Worm (Caenorhabditis elegans) whole organism, L4 larva: ENCODE results near the gene viro-2.

ENCODE experiments used
- F44E2.7 ChIP-seq: fragments of 200-800 bp; sonication (Bioruptor generic); IDR thresholded peaks from 2 replicates; pipeline ENCODE4 v2.1.2; 2022; ENCODE audit warnings: missing genetic modification characterization, missing compliant biosample characterization
- F49E8.2 ChIP-seq: sonication (generic microtip); optimal IDR thresholded peaks from 2 replicates; lab custom pipeline; 2016; ENCODE audit warnings: missing compliant biosample characterization, mild to moderate bottlenecking, missing genetic modification characterization, borderline replicate concordance
- T20F7.1 ChIP-seq: fragments of 200-800 bp; sonication (Bioruptor generic); optimal IDR thresholded peaks from 2 replicates; lab custom pipeline; 2018; ENCODE audit warnings: mild to moderate bottlenecking, missing genetic modification characterization, missing compliant biosample characterization
- Y48G9A.11 ChIP-seq: fragments of 200-800 bp; sonication (Bioruptor generic); IDR thresholded peaks from 2 replicates; pipeline ENCODE4 v1.3.6; 2022; ENCODE audit warnings: missing genetic modification reagents, missing genetic modification characterization, missing compliant biosample characterization
- Y5F2A.4 ChIP-seq: fragments of 200-800 bp; sonication (Bioruptor generic); optimal IDR thresholded peaks from 2 replicates; lab custom pipeline; 2018; ENCODE audit warnings: mild to moderate bottlenecking, missing genetic modification characterization, missing compliant biosample characterization
- arid-1 ChIP-seq: fragments of 200-800 bp; sonication (Bioruptor generic); conservative IDR thresholded peaks from 2 replicates; pipeline ENCODE4 v1.3.6; 2022; ENCODE audit warnings: missing genetic modification reagents, missing genetic modification characterization, missing compliant biosample characterization
- ceh-82 ChIP-seq: sonication (generic microtip); optimal IDR thresholded peaks from 2 replicates; lab custom pipeline; 2017; ENCODE audit warnings: missing biosample characterization, missing genetic modification characterization
- ces-1 ChIP-seq: fragments of 150-350 bp; sonication (generic microtip); optimal IDR thresholded peaks from 4 replicates; lab custom pipeline; 2014; ENCODE audit warnings: missing biosample characterization, missing genetic modification reagents, missing genetic modification characterization
- cey-2 ChIP-seq: sonication (generic microtip); optimal IDR thresholded peaks from 3 replicates; lab custom pipeline; 2017; ENCODE audit warnings: missing genetic modification characterization, mild to moderate bottlenecking, missing compliant biosample characterization, antibody characterized with exemption, borderline replicate concordance; ENCODE audit not compliant: insufficient read depth
- daf-12 ChIP-seq: fragments of 150-350 bp; optimal IDR thresholded peaks from 2 replicates; lab custom pipeline; 2014; ENCODE audit warnings: missing biosample characterization, missing genetic modification reagents, missing genetic modification characterization
- daf-16 ChIP-seq, 3 experiments: sonication (generic microtip); optimal IDR thresholded peaks; 2 replicates each; lab custom pipeline; 2016 to 2017; ENCODE audit warnings: missing genetic modification characterization in 3 of 3, missing genetic modification reagents in 3 of 3, mild to moderate bottlenecking in 2 of 3, missing compliant biosample characterization in 2 of 3, missing biosample characterization in 1 of 3, moderate library complexity in 1 of 3
- dmd-6 ChIP-seq: fragments of 200-800 bp; sonication (Bioruptor generic); IDR thresholded peaks from 2 replicates; pipeline ENCODE4 v1.3.6; 2022; ENCODE audit warnings: missing genetic modification reagents, missing genetic modification characterization, missing compliant biosample characterization
- dmd-8 ChIP-seq: fragments of 200-800 bp; sonication (Bioruptor generic); IDR thresholded peaks from 2 replicates; pipeline ENCODE4 v1.3.6; 2022; ENCODE audit warnings: missing genetic modification characterization, missing compliant biosample characterization
- dpl-1 ChIP-seq: fragments of 150-350 bp; optimal IDR thresholded peaks from 2 replicates; lab custom pipeline; 2014; ENCODE audit warnings: missing biosample characterization, missing genetic modification reagents, missing genetic modification characterization
- egl-27 ChIP-seq: sonication (generic microtip); optimal IDR thresholded peaks from 3 replicates; lab custom pipeline; 2017; ENCODE audit warnings: missing biosample characterization, missing genetic modification reagents, missing genetic modification characterization
- gei-8 ChIP-seq: fragments of 200-800 bp; sonication (Bioruptor generic); optimal IDR thresholded peaks from 2 replicates; lab custom pipeline; 2018; ENCODE audit warnings: mild to moderate bottlenecking, missing genetic modification characterization, missing compliant biosample characterization
- hif-1 ChIP-seq, 2 experiments: sonication (generic microtip); optimal IDR thresholded peaks; 2 replicates each; lab custom pipeline; 2016 to 2017; ENCODE audit warnings: missing compliant biosample characterization in 2 of 2, missing genetic modification characterization in 2 of 2, missing genetic modification reagents in 2 of 2, missing genotype in 2 of 2, mild to moderate bottlenecking in 1 of 2
- hlh-11 ChIP-seq: fragments of 200-800 bp; sonication (Bioruptor generic); optimal IDR thresholded peaks from 2 replicates; lab custom pipeline; 2018; ENCODE audit warnings: mild to moderate bottlenecking, missing genetic modification characterization, missing compliant biosample characterization
- hlh-30 ChIP-seq: sonication (generic microtip); optimal IDR thresholded peaks from 2 replicates; lab custom pipeline; 2017; ENCODE audit warnings: antibody characterized with exemption, mild to moderate bottlenecking, missing genetic modification characterization, missing compliant biosample characterization; ENCODE audit not compliant: insufficient read depth
- lin-1 ChIP-seq: fragments of 200-800 bp; sonication (Bioruptor generic); IDR thresholded peaks from 2 replicates; pipeline ENCODE4 v1.3.6; 2022; ENCODE audit warnings: missing genetic modification reagents, missing genetic modification characterization, missing compliant biosample characterization
- lin-13 ChIP-seq: fragments of 150-350 bp; optimal IDR thresholded peaks from 2 replicates; lab custom pipeline; 2014; ENCODE audit warnings: missing biosample characterization, missing genetic modification reagents, missing genetic modification characterization
- lir-3 ChIP-seq: sonication (generic microtip); optimal IDR thresholded peaks from 2 replicates; lab custom pipeline; 2016; ENCODE audit warnings: mild to moderate bottlenecking, missing genetic modification characterization, missing compliant biosample characterization
- madf-5 ChIP-seq, 2 experiments: fragments of 200-800 bp; sonication (Bioruptor generic); IDR thresholded peaks; 2 replicates each; pipeline ENCODE4 v1.3.6; 2022; ENCODE audit warnings: missing compliant biosample characterization in 2 of 2, missing genetic modification characterization in 2 of 2
- madf-9 ChIP-seq: fragments of 200-800 bp; sonication (Bioruptor generic); conservative IDR thresholded peaks from 2 replicates; pipeline ENCODE4 v1.3.6; 2022; ENCODE audit warnings: missing genetic modification reagents, missing genetic modification characterization, missing compliant biosample characterization
- nhr-102 ChIP-seq: sonication (generic microtip); optimal IDR thresholded peaks from 2 replicates; lab custom pipeline; 2016; ENCODE audit warnings: mild to moderate bottlenecking, missing genetic modification characterization, moderate library complexity, missing compliant biosample characterization
- nhr-111 ChIP-seq: fragments of 200-800 bp; sonication (Bioruptor generic); optimal IDR thresholded peaks from 2 replicates; lab custom pipeline; 2018; ENCODE audit warnings: mild to moderate bottlenecking, missing genetic modification characterization, missing compliant biosample characterization
- nhr-25 ChIP-seq: sonication (generic microtip); optimal IDR thresholded peaks from 2 replicates; lab custom pipeline; 2017; ENCODE audit warnings: missing genetic modification characterization, mild to moderate bottlenecking, missing compliant biosample characterization, antibody characterized with exemption, moderate library complexity, borderline replicate concordance; ENCODE audit not compliant: insufficient read depth
- nhr-28 ChIP-seq: fragments of 150-350 bp; optimal IDR thresholded peaks from 2 replicates; lab custom pipeline; 2014; ENCODE audit warnings: missing biosample characterization, missing genetic modification characterization
- nhr-76 ChIP-seq: fragments of 150-350 bp; optimal IDR thresholded peaks from 2 replicates; lab custom pipeline; 2014; ENCODE audit warnings: missing biosample characterization, missing genetic modification characterization
- nhr-77 ChIP-seq: fragments of 150-350 bp; optimal IDR thresholded peaks from 2 replicates; lab custom pipeline; 2014; ENCODE audit warnings: missing biosample characterization, missing genetic modification characterization
- pha-4 ChIP-seq, 2 experiments: fragments of 150-350 bp in 1 of 2; fragments of 200-800 bp in 1 of 2; sonication (Bioruptor generic) in 1 of 2; IDR thresholded peaks in 1 of 2; optimal IDR thresholded peaks in 1 of 2; 2 replicates each; pipeline versions ENCODE4 v1.3.6 to Lab custom; 2014 to 2022; ENCODE audit warnings: missing genetic modification characterization in 2 of 2, missing genetic modification reagents in 2 of 2, missing biosample characterization in 1 of 2, missing compliant biosample characterization in 1 of 2
- pqm-1 ChIP-seq: sonication (generic microtip); optimal IDR thresholded peaks from 2 replicates; lab custom pipeline; 2017; ENCODE audit warnings: missing biosample characterization, missing genetic modification characterization
- spr-3 ChIP-seq: fragments of 200-800 bp; sonication (Bioruptor generic); optimal IDR thresholded peaks from 2 replicates; lab custom pipeline; 2018; ENCODE audit warnings: mild to moderate bottlenecking, missing genetic modification characterization, missing compliant biosample characterization
- unc-62 ChIP-seq, 3 experiments: fragments of 150-350 bp in 1 of 3; sonication (generic microtip); optimal IDR thresholded peaks in 2 of 3; peaks in 1 of 3; 1 replicate in 1 of 3; 2 replicates in 2 of 3; lab custom pipeline; 2014 to 2017; ENCODE audit warnings: missing biosample characterization in 3 of 3, missing genetic modification characterization in 3 of 3, missing genetic modification reagents in 3 of 3, missing genotype in 1 of 3
- zfp-3 ChIP-seq: fragments of 200-800 bp; sonication (Bioruptor generic); conservative IDR thresholded peaks from 2 replicates; pipeline ENCODE4 v1.3.6; 2022; ENCODE audit warnings: missing genetic modification reagents, missing genetic modification characterization, missing compliant biosample characterization
- ztf-7 ChIP-seq: fragments of 150-350 bp; optimal IDR thresholded peaks from 2 replicates; lab custom pipeline; 2014; ENCODE audit warnings: missing biosample characterization, missing genetic modification characterization

viro-2 gene

DNA sequence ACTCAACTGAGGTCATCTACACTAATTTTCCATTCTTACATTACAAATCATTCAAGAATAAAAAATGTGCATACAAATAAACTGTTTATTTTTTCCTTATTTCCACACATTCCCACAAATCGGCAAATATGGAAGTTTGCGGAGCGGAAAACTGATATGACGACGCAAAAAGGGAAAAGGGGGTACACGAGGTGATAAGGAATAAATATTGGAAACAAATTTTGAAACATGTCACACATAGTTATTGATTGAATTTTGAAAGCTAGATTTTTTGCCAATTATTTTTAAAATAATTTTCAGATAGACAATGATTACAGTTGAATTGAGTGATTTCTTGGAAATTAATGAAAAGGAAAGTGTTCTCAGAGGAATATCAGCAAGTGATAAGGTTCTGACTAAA, at the start of gene viro-2:
TSS of gene viro-2 (plus strand) at position 301 of the 400 bp plus-strand sequence.
- peak; percentile 50 for TF ChIP-seq dmd-6

DNA sequence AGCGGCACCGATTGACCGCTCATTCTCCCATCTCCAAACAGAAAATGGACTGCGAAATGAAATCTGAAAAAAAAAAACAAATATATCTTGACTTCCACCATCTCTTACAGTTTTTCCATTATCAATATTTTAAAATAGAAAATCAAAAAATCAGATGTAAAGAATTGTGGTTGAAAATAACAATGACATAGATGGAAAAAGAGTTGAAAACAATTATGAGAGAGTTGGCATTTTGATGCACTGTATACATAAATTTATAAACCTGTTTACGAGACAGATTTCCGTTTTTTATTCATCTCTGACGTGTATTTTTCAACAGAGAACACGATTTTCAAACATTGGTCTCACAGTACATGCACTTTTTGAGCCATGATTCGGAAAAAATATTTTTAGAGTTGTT, 48.0 kb upstream of the viro-2 start, which contains the start of gene ZK418.7:
TSS of gene ZK418.7 (minus strand) at position 101 of the 400 bp plus-strand sequence.
- TF ChIP-seq nhr-76 (tag; lab: Kevin White, UChicago) = no peak
- TF ChIP-seq cey-2 (tag; lab: Kevin White, UChicago) = no peak
- no peak for TF ChIP-seq madf-5 (GFP tag; IDR thresholded peaks at IDR 0.05; lab: Robert Waterston, UW)
- TF ChIP-seq nhr-28 (tag; lab: Kevin White, UChicago) = no peak
- no peak for TF ChIP-seq hif-1 (tag; optimal IDR thresholded peaks at IDR 0.05; lab: Kevin White, UChicago)
- no peak for TF ChIP-seq F49E8.2 (tag; lab: Kevin White, UChicago)
- TF ChIP-seq unc-62 (GFP tag; optimal IDR thresholded peaks at IDR 0.05 in 1 of 2; lab: Kevin White, UChicago) = no peak
- TF ChIP-seq unc-62 (tag; optimal IDR thresholded peaks at IDR 0.05; lab: Kevin White, UChicago) = no peak
- no peak for TF ChIP-seq nhr-77 (tag; lab: Kevin White, UChicago)
- no peak for TF ChIP-seq nhr-25 (tag; lab: Kevin White, UChicago)

DNA sequence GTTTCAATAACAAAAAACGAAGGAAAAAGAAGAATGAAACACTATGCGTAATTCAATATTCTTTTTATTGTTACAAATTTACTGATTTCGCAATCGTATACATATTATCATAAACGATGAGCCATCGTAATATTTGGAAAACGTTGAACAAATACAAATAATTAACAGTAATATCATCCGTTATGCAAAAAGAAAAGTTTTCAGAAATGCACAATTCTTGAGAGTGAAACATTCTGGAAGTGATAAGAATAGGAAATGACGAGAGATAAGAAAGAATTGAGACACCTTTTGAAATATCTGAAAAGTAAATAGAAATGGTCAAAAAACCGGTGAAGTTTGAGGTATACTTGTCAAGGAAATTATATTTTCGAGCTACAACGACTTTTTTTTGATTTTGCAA, 47.2 kb upstream of the viro-2 start:
- TF ChIP-seq F44E2.7 (GFP tag; lab: Robert Waterston, UW) = no peak
- no peak for TF ChIP-seq arid-1 (GFP tag; lab: Robert Waterston, UW)
- TF ChIP-seq Y5F2A.4 = no peak
- TF ChIP-seq daf-12 (tag; lab: Kevin White, UChicago) = no peak
- peak; percentile 33 for TF ChIP-seq nhr-28 (tag; lab: Kevin White, UChicago)
- no peak for TF ChIP-seq lir-3
- TF ChIP-seq zfp-3 (GFP tag; lab: Robert Waterston, UW) = no peak
- TF ChIP-seq hlh-11 = no peak
- peak; percentile 65 for TF ChIP-seq pqm-1 (tag; lab: Kevin White, UChicago)
- TF ChIP-seq dmd-8 (GFP tag; lab: Robert Waterston, UW) = no peak
- no peak for TF ChIP-seq hlh-30 (tag; lab: Kevin White, UChicago)
- TF ChIP-seq gei-8 = no peak
- peak; percentile 10 for TF ChIP-seq nhr-77 (tag; lab: Kevin White, UChicago)
- TF ChIP-seq F49E8.2 (tag; lab: Kevin White, UChicago) = no peak
- no peak for TF ChIP-seq ceh-82 (tag; lab: Kevin White, UChicago)
- no peak for TF ChIP-seq nhr-102 (tag; lab: Kevin White, UChicago)
- TF ChIP-seq Y48G9A.11 (GFP tag; lab: Robert Waterston, UW) = no peak
- TF ChIP-seq madf-9 (GFP tag; lab: Robert Waterston, UW) = no peak
- TF ChIP-seq nhr-111 (GFP tag; lab: Kevin White, UChicago) = no peak
- TF ChIP-seq dpl-1 (GFP tag; lab: Kevin White, UChicago) = no peak
- TF ChIP-seq ztf-7 (tag; lab: Kevin White, UChicago) = peak; percentile 6
- no peak for TF ChIP-seq T20F7.1 (GFP tag; lab: Kevin White, UChicago)
- TF ChIP-seq daf-16 (GFP tag; optimal IDR thresholded peaks at IDR 0.05; lab: Kevin White, UChicago) = no peak
- TF ChIP-seq daf-16 (tag; optimal IDR thresholded peaks at IDR 0.05; lab: Kevin White, UChicago) = peak; percentile 33
- TF ChIP-seq pha-4 (GFP tag; IDR thresholded peaks at IDR 0.05; lab: Robert Waterston, UW) = no peak
- TF ChIP-seq pha-4 (tag; optimal IDR thresholded peaks at IDR 0.05; lab: Kevin White, UChicago) = no peak
- no peak for TF ChIP-seq spr-3 (GFP tag; lab: Kevin White, UChicago)
- no peak for TF ChIP-seq ces-1
- no peak for TF ChIP-seq egl-27 (tag; lab: Kevin White, UChicago)
- no peak for TF ChIP-seq lin-1 (GFP tag; lab: Robert Waterston, UW)
- no peak for TF ChIP-seq lin-13 (GFP tag; lab: Kevin White, UChicago)
- TF ChIP-seq, all 104 proteins: peak for 5
